Fruit fly (Drosophila melanogaster) whole organism, prepupa: ENCODE results near the gene CG32075.

Source experiments
- CG10631 ChIP-seq: fragments of 200-800 bp; sonication (Bioruptor generic); optimal IDR thresholded peaks from 2 replicates; lab custom pipeline; 2016; ENCODE audit warnings: missing biosample characterization, missing genetic modification characterization
- CG10669 ChIP-seq: fragments of 200-800 bp; sonication (Bioruptor generic); optimal IDR thresholded peaks from 3 replicates; lab custom pipeline; 2018; ENCODE audit warnings: missing biosample characterization, mild to moderate bottlenecking, missing genetic modification characterization, moderate library complexity
- CG11294 ChIP-seq: fragments of 200-800 bp; sonication (Bioruptor generic); IDR thresholded peaks from 2 replicates; pipeline ENCODE4 v1.3.6; 2022; ENCODE audit warnings: missing biosample characterization, missing genetic modification characterization
- CG11762 ChIP-seq: fragments of 200-800 bp; sonication (Bioruptor generic); optimal IDR thresholded peaks from 3 replicates; lab custom pipeline; 2016; ENCODE audit warnings: missing biosample characterization, missing genetic modification characterization; ENCODE audit not compliant: insufficient read depth
- CG1621 ChIP-seq: fragments of 200-800 bp; sonication (Bioruptor generic); optimal IDR thresholded peaks from 3 replicates; lab custom pipeline; 2018; ENCODE audit warnings: missing biosample characterization, mild to moderate bottlenecking, missing genetic modification characterization
- CG16779 ChIP-seq: fragments of 200-800 bp; sonication (Bioruptor generic); optimal IDR thresholded peaks from 3 replicates; lab custom pipeline; 2017; ENCODE audit warnings: missing biosample characterization, mild to moderate bottlenecking, missing genetic modification characterization
- CG3032 ChIP-seq: fragments of 200-800 bp; optimal IDR thresholded peaks from 2 replicates; lab custom pipeline; 2019; ENCODE audit warnings: missing biosample characterization, mild to moderate bottlenecking, missing genetic modification characterization, moderate library complexity
- CG6163 ChIP-seq: fragments of 200-800 bp; sonication (Bioruptor generic); IDR thresholded peaks from 3 replicates; pipeline ENCODE4 v1.3.6; 2022; ENCODE audit warnings: missing biosample characterization, missing genetic modification characterization
- CG6792 ChIP-seq: fragments of 200-800 bp; sonication (Bioruptor generic); optimal IDR thresholded peaks from 3 replicates; lab custom pipeline; 2016; ENCODE audit warnings: missing biosample characterization, missing genetic modification characterization
- CG6808 ChIP-seq: fragments of 200-800 bp; sonication (Bioruptor generic); optimal IDR thresholded peaks from 3 replicates; lab custom pipeline; 2017; ENCODE audit warnings: missing biosample characterization, missing genetic modification characterization, mild to moderate bottlenecking, moderate library complexity, missing genetic modification reagents
- CG6854 ChIP-seq: fragments of 200-800 bp; sonication (Bioruptor generic); optimal IDR thresholded peaks from 2 replicates; lab custom pipeline; 2017; ENCODE audit warnings: missing biosample characterization, mild to moderate bottlenecking, missing genetic modification characterization
- CG8119 ChIP-seq: fragments of 200-800 bp; sonication (Bioruptor generic); IDR thresholded peaks from 3 replicates; pipeline ENCODE4 v1.3.6; 2022; ENCODE audit warnings: missing biosample characterization, missing genetic modification characterization
- CG9139 ChIP-seq: fragments of 200-800 bp; sonication (Bioruptor generic); optimal IDR thresholded peaks from 3 replicates; lab custom pipeline; 2017; ENCODE audit warnings: missing biosample characterization, mild to moderate bottlenecking, missing genetic modification characterization
- Eip75B ChIP-seq: fragments of 200-800 bp; sonication (Bioruptor generic); optimal IDR thresholded peaks from 3 replicates; lab custom pipeline; 2016; ENCODE audit warnings: missing biosample characterization, missing genetic modification characterization
- Eip93F ChIP-seq: fragments of 200-800 bp; sonication (Bioruptor generic); optimal IDR thresholded peaks from 2 replicates; lab custom pipeline; 2016; ENCODE audit warnings: missing biosample characterization, mild to moderate bottlenecking, missing genetic modification characterization
- Gug ChIP-seq: fragments of 200-800 bp; sonication (Bioruptor generic); IDR thresholded peaks from 2 replicates; pipeline ENCODE4 v1.3.6; 2022; ENCODE audit warnings: missing biosample characterization, missing genetic modification characterization
- Hr38 ChIP-seq: sonication (Bioruptor generic); optimal IDR thresholded peaks from 2 replicates; lab custom pipeline; 2016; ENCODE audit warnings: missing biosample characterization, missing genetic modification characterization
- Hr39 ChIP-seq: fragments of 200-800 bp; sonication (Bioruptor generic); optimal IDR thresholded peaks from 2 replicates; lab custom pipeline; 2016; ENCODE audit warnings: missing biosample characterization, missing genetic modification characterization
- Lpt ChIP-seq: fragments of 200-800 bp; sonication (Bioruptor generic); optimal IDR thresholded peaks from 3 replicates; lab custom pipeline; 2016; ENCODE audit warnings: missing biosample characterization, missing genetic modification characterization
- Met ChIP-seq: fragments of 200-800 bp; sonication (Bioruptor generic); optimal IDR thresholded peaks from 3 replicates; lab custom pipeline; 2016; ENCODE audit warnings: missing biosample characterization, missing genetic modification characterization
- OdsH ChIP-seq: fragments of 200-800 bp; sonication (Bioruptor generic); optimal IDR thresholded peaks from 3 replicates; lab custom pipeline; 2016; ENCODE audit warnings: missing biosample characterization, missing genetic modification characterization
- Smox ChIP-seq: fragments of 200-800 bp; sonication (Bioruptor generic); optimal IDR thresholded peaks from 3 replicates; lab custom pipeline; 2016; ENCODE audit warnings: missing biosample characterization, missing genetic modification characterization
- Sox14 ChIP-seq: fragments of 200-800 bp; sonication (Bioruptor generic); optimal IDR thresholded peaks from 3 replicates; lab custom pipeline; 2016; ENCODE audit warnings: missing biosample characterization, missing genetic modification characterization
- achi ChIP-seq: fragments of 200-800 bp; sonication (Bioruptor generic); optimal IDR thresholded peaks from 3 replicates; lab custom pipeline; 2016; ENCODE audit warnings: missing biosample characterization, missing genetic modification characterization
- acj6 ChIP-seq: fragments of 200-800 bp; sonication (Bioruptor generic); optimal IDR thresholded peaks from 3 replicates; lab custom pipeline; 2016; ENCODE audit warnings: missing biosample characterization, missing genetic modification characterization
- dsx ChIP-seq: fragments of 200-800 bp; optimal IDR thresholded peaks from 3 replicates; lab custom pipeline; 2019; ENCODE audit warnings: missing biosample characterization, mild to moderate bottlenecking, missing genetic modification characterization, moderate library complexity; ENCODE audit not compliant: poor library complexity, severe bottlenecking
- fd85E ChIP-seq: fragments of 200-800 bp; sonication (Bioruptor generic); optimal IDR thresholded peaks from 3 replicates; lab custom pipeline; 2016; ENCODE audit warnings: missing biosample characterization, missing genetic modification characterization
- fkh ChIP-seq: fragments of 200-800 bp; sonication (Bioruptor generic); optimal IDR thresholded peaks from 3 replicates; lab custom pipeline; 2017; ENCODE audit warnings: missing biosample characterization, mild to moderate bottlenecking, missing genetic modification characterization, moderate library complexity
- net ChIP-seq: fragments of 200-800 bp; sonication (Bioruptor generic); optimal IDR thresholded peaks from 3 replicates; lab custom pipeline; 2016; ENCODE audit warnings: missing biosample characterization, missing genetic modification characterization
- pdm3 ChIP-seq: fragments of 200-800 bp; sonication (Bioruptor generic); optimal IDR thresholded peaks from 3 replicates; lab custom pipeline; 2016; ENCODE audit warnings: missing biosample characterization, missing genetic modification characterization
- topi ChIP-seq: fragments of 200-800 bp; sonication (Bioruptor generic); optimal IDR thresholded peaks from 3 replicates; lab custom pipeline; 2016; ENCODE audit warnings: missing biosample characterization, missing genetic modification characterization
- vri ChIP-seq: fragments of 200-800 bp; sonication (Bioruptor generic); optimal IDR thresholded peaks from 3 replicates; lab custom pipeline; 2016; ENCODE audit warnings: missing biosample characterization, mild to moderate bottlenecking, missing genetic modification characterization

Gene CG32075

DNA sequence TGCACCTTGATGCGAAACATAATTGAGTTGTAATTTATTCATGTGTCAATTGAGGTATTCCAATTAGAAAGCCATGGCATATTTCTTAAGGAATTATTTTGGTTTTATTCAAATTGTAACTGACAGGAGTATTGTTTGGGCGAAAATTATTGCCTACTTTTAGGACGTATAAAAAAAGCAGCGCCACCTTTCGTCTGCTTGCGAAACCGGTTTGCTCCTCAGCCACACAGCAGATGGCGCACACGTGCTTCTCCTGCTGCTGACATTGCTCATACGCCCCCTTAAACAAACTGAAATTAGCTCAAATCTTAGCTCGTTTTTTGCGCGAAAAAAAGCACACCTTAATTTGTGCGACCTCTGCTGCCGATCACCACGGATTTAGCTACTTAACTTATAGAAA lies 16.9 kb downstream of the CG32075 start (continued):
- peak; percentile 69 for TF ChIP-seq pdm3 (GFP tag; lab: Kevin White, UChicago)
- TF ChIP-seq Sox14 (GFP tag; lab: Kevin White, UChicago) = peak; percentile 60
- TF ChIP-seq Met (GFP tag; lab: Kevin White, UChicago) = peak; percentile 67
- TF ChIP-seq CG16779 = no peak
- TF ChIP-seq dsx (GFP tag; lab: Kevin White, UChicago) = no peak
- no peak for TF ChIP-seq CG8119 (GFP tag; lab: Robert Waterston, UW)
- TF ChIP-seq fd85E = no peak
- peak; percentile 37 for TF ChIP-seq Smox (GFP tag; lab: Kevin White, UChicago)
- no peak for TF ChIP-seq CG9139
- TF ChIP-seq CG3032 = peak; percentile 38
- TF ChIP-seq Gug (GFP tag; lab: Robert Waterston, UW) = no peak
- TF ChIP-seq topi (GFP tag; lab: Kevin White, UChicago) = peak; percentile 70
- peak; percentile 64 for TF ChIP-seq Eip75B (GFP tag; lab: Kevin White, UChicago)
- peak; percentile 4 for TF ChIP-seq achi (GFP tag; lab: Kevin White, UChicago)
- TF ChIP-seq CG11294 = no peak; the same call in 1 of the 2 replicates
- TF ChIP-seq Hr38 (GFP tag; lab: Kevin White, UChicago) = no peak
- TF ChIP-seq Hr39 = peak; percentile 76
- TF ChIP-seq net (GFP tag; lab: Kevin White, UChicago) = peak; percentile 46
- peak; percentile 59 for TF ChIP-seq acj6 (GFP tag; lab: Kevin White, UChicago)
- TF ChIP-seq CG10669 (GFP tag; lab: Kevin White, UChicago) = peak; percentile 37

DNA sequence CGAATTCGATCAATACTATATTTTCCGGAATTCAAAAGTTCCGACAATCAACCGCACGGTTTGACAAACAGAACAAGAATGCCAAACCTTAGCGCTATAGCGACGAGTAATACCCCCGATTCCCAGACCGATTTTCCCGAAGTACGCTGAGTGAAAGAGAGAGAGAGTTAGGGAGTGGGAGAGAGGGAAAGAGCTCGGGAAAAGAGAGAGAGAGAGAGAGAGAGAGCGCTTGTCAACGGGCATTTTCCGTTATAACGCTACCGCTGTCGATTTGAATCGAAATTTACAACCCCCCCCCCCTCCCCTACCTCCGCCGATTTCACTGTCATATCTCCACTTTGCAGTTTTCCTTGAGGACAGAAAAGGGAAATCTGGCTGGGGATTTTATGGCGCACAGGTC lies 18.2 kb downstream of the CG32075 start:
- TF ChIP-seq achi (GFP tag; lab: Kevin White, UChicago) (no peak), Lpt (no peak)
- TF ChIP-seq, all 60 proteins: peak for 0

DNA sequence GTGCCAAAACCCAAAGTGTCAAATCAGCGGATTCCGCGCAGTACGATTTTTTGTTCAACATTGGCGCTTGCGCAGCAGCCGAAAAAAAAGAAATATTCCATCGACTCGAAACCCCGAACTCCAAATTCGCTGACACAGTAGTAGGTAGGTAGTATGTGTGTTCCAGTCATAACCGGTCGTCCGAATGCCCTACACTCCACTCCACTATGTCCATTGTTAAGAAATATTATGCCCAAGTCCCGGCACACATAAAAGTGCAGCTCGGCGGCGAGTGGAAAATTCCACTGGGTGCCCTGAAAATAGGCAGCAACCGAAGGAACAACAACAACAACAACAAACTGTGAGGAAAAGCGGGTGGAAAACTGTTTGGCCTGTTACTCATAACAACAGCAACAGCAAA lies 19.7 kb downstream of the CG32075 start:
- TF ChIP-seq CG1621 (no peak), Hr39 (no peak), CG8119 (GFP tag; lab: Robert Waterston, UW) (0 out of 3 replicates have a peak, but pooled peaks have one; percentile 12), fkh (GFP tag; lab: Kevin White, UChicago) (no peak), Eip93F (no peak), fd85E (no peak), CG11762 (no peak)

DNA sequence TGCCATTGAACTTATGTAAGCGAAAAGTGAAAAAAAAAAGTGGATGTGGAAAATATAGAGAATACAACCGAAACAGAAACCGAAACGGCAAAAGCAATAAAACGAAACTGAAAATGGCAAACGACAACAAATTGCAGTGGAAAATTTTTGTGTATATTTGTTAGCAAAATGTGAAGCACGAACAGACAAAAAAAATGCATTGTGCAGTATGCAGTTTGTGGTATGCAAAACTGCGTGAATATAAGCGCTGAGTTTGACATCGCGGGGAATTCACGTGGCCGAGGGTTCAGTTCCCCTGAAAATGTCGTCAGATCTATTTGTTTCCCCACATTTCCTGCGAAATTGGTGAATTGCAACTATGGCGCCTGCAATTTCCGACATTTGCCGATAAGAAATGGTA lies 21.1 kb downstream of the CG32075 start:
- TF ChIP-seq acj6 (GFP tag; lab: Kevin White, UChicago) (no peak), vri (GFP tag; lab: Kevin White, UChicago) (no peak), OdsH (GFP tag; lab: Kevin White, UChicago) (no peak), Hr39 (no peak), net (GFP tag; lab: Kevin White, UChicago) (no peak), Smox (GFP tag; lab: Kevin White, UChicago) (no peak), CG6854 (no peak), fd85E (no peak)

DNA sequence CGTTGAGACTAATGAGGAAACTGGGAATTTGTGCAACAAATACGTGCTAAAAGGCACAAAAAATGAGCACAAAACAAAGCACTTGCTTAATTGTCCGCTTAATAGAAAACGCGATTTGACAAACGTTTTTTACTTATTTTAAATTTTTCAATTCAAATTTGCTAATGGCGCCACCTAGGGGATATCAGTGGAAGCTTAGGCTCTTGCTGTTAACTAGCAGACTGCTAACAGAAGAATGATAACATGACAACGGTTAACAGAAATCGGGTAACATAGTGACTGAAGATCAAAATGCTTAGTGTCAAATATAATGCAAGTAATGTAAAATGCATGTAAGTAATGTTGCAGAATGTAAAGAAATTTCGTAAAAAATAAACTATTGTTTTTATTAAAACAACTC lies 23.5 kb downstream of the CG32075 start:
- no peak for TF ChIP-seq CG6163 (GFP tag; lab: Robert Waterston, UW)
- TF ChIP-seq CG10631 = no peak
- TF ChIP-seq CG11762 = no peak
- TF ChIP-seq achi (GFP tag; lab: Kevin White, UChicago) = no peak

DNA sequence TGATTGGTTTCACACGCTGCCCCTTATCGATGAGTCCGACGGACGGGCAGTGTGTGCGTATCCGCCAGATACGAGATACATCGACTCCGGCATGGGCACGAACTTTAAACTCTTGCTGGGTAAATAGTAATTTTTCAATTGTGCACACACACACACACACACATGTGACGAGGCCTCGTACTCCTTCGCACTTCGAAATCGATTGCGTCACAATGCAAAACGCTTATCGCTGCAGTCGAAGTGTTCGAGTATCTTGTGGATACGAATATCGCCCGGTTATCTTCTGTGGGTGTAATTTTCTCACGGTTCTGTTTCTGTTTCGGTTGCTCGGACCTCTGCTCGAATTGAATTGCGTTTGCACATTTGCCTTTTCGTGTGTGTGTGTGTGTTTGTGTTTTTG lies 29.7 kb downstream of the CG32075 start:
- TF ChIP-seq CG6792 (GFP tag; lab: Kevin White, UChicago) = no peak
- TF ChIP-seq vri (GFP tag; lab: Kevin White, UChicago) = peak; percentile 63
- no peak for TF ChIP-seq Sox14 (GFP tag; lab: Kevin White, UChicago)
- no peak for TF ChIP-seq CG6808
